Fruit fly (Drosophila melanogaster) whole organism, embryonic: ENCODE results near the gene CG5715.

Experiments
- Blimp-1 ChIP-seq: fragments of 200-800 bp; sonication (Bioruptor generic); optimal IDR thresholded peaks from 3 replicates; lab custom pipeline; 2018; ENCODE audit warnings: missing biosample characterization, missing genetic modification characterization, mild to moderate bottlenecking, moderate library complexity, missing genetic modification reagents
- CG12299 ChIP-seq: fragments of 200-800 bp; sonication (Bioruptor generic); optimal IDR thresholded peaks from 2 replicates; lab custom pipeline; 2018; ENCODE audit warnings: missing biosample characterization, mild to moderate bottlenecking, missing genetic modification characterization
- CG30403 ChIP-seq: fragments of 200-800 bp; sonication (Bioruptor generic); optimal IDR thresholded peaks from 3 replicates; lab custom pipeline; 2016; ENCODE audit warnings: missing biosample characterization, missing genetic modification characterization
- CG34422 ChIP-seq: fragments of 200-800 bp; sonication (Bioruptor generic); IDR thresholded peaks from 3 replicates; pipeline ENCODE4 v1.3.6; 2022; ENCODE audit warnings: missing biosample characterization, missing genetic modification characterization
- CG7928 ChIP-seq: fragments of 200-800 bp; sonication (Bioruptor generic); optimal IDR thresholded peaks from 2 replicates; lab custom pipeline; 2017; ENCODE audit warnings: missing biosample characterization, mild to moderate bottlenecking, missing genetic modification characterization
- Dip3 ChIP-seq: fragments of 200-800 bp; sonication (Bioruptor generic); optimal IDR thresholded peaks from 3 replicates; lab custom pipeline; 2016; ENCODE audit warnings: missing biosample characterization, missing genetic modification characterization

DNA sequence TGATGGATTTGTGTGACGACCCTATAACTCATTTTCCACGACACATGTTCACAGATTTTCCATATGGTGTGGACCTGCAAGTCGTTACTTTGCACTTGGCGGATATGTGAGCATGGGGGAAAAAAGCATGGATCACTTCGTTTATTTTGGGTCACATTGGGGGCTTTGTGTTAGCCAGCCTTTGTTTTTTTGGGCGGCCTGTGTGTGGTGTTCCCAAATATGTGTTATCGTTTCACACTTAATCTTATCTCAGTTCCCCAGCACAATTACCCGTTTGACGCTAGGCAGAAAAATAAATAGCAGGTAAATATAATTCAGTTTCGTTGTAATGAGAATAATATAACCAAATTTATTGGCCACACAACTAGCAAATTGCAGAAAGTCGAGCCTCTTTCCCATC, 25.9 kb downstream of the CG5715 start:
- TF ChIP-seq CG34422 (GFP tag; lab: Robert Waterston, UW) (no peak), CG7928 (no peak), Blimp-1 (GFP tag; lab: Kevin White, UChicago) (no peak), CG12299 (no peak), CG30403 (GFP tag; lab: Kevin White, UChicago) (no peak), Dip3 (GFP tag; lab: Kevin White, UChicago) (no peak)
